Fruit fly (Drosophila melanogaster): Measurements from ENCODE around the gene rgn.

DNA sequence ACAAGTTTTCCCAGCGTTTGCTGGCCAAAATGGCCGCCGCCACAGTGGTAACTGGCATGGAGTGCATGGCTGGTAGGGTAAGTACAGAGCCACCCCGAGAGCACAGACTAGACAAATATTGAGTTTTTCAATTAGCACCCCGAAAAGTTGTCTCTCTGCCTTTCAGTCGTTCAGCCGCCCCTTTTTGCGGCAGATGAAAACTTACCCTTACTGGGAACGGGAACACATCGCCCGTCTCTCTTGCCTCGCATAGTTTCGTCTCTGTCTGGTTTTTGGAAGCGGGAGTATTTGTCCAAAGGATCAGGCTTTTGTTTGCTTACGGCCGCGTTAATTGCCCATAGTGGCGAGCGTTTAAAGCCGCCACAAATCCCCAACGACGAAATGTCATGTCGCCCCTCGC, 76.4 kb downstream of the rgn start:
- TF ChIP-seq Eip93F (GFP tag; optimal IDR thresholded peaks at IDR 0.05) = no peak
- no peak for TF ChIP-seq net (GFP tag; optimal IDR thresholded peaks at IDR 0.05)
- TF ChIP-seq CG11294 (GFP tag; IDR thresholded peaks at IDR 0.05) = no peak
- TF ChIP-seq Blimp-1 (GFP tag; optimal IDR thresholded peaks at IDR 0.05) = no peak
- no peak for TF ChIP-seq OdsH (GFP tag; optimal IDR thresholded peaks at IDR 0.05)
- TF ChIP-seq Sox102F (GFP tag; optimal IDR thresholded peaks at IDR 0.05) = no peak
- no peak for TF ChIP-seq dsx (GFP tag; optimal IDR thresholded peaks at IDR 0.05; ENCODE audit: poor library complexity, severe bottlenecking)
- peak; percentile 22 for TF ChIP-seq fkh (GFP tag; optimal IDR thresholded peaks at IDR 0.05)
- no peak for TF ChIP-seq Smox (GFP tag; optimal IDR thresholded peaks at IDR 0.05)
- no peak for TF ChIP-seq topi (GFP tag; optimal IDR thresholded peaks at IDR 0.05)
- TF ChIP-seq CG10669 (GFP tag; optimal IDR thresholded peaks at IDR 0.05) = no peak
- no peak for TF ChIP-seq pdm3 (GFP tag; optimal IDR thresholded peaks at IDR 0.05)
- no peak for TF ChIP-seq Hr39 (GFP tag; optimal IDR thresholded peaks at IDR 0.05)
- TF ChIP-seq Lpt (GFP tag; optimal IDR thresholded peaks at IDR 0.05) = no peak

All from whole organism, prepupa.